Worm (Caenorhabditis elegans) whole organism, mixed stage, embryonic: Measurements from ENCODE around the gene srbc-48.

Source experiments
- nhr-12 ChIP-seq: fragments of 150-350 bp; optimal IDR thresholded peaks from 2 replicates; lab custom pipeline; 2014; ENCODE audit warnings: missing biosample characterization, missing genetic modification characterization
- nhr-237 ChIP-seq: fragments of 150-350 bp; optimal IDR thresholded peaks from 2 replicates; lab custom pipeline; 2014; ENCODE audit warnings: missing biosample characterization, missing genetic modification characterization
- nhr-76 ChIP-seq: sonication (generic microtip); optimal IDR thresholded peaks from 2 replicates; lab custom pipeline; 2017; ENCODE audit warnings: missing biosample characterization, missing genetic modification characterization
- unc-39 ChIP-seq: fragments of 150-350 bp; optimal IDR thresholded peaks from 2 replicates; lab custom pipeline; 2014; ENCODE audit warnings: missing biosample characterization, missing genetic modification characterization
- ztf-11 ChIP-seq: fragments of 150-350 bp; optimal IDR thresholded peaks from 2 replicates; lab custom pipeline; 2014; ENCODE audit warnings: missing biosample characterization, missing genetic modification characterization

- no peak for TF ChIP-seq nhr-12 (tag; lab: Kevin White, UChicago)
- no peak for TF ChIP-seq nhr-76 (tag; lab: Kevin White, UChicago)
- TF ChIP-seq nhr-237 (tag; lab: Kevin White, UChicago), result no peak
- no peak for TF ChIP-seq unc-39
- no peak for TF ChIP-seq ztf-11 (tag; lab: Kevin White, UChicago)
Observed at ce11 chrV:15773941-15774340, 46.1 kb upstream of the srbc-48 start.
